Fruit fly (Drosophila melanogaster) whole organism, larva: Measurements from ENCODE around the gene bru3.

Experiments used
- noc ChIP-seq: fragments of 200-800 bp; sonication (Bioruptor generic); optimal IDR thresholded peaks from 3 replicates; lab custom pipeline; 2019; ENCODE audit warnings: missing biosample characterization, mild to moderate bottlenecking, missing genetic modification characterization, moderate library complexity

Gene bru3

DNA sequence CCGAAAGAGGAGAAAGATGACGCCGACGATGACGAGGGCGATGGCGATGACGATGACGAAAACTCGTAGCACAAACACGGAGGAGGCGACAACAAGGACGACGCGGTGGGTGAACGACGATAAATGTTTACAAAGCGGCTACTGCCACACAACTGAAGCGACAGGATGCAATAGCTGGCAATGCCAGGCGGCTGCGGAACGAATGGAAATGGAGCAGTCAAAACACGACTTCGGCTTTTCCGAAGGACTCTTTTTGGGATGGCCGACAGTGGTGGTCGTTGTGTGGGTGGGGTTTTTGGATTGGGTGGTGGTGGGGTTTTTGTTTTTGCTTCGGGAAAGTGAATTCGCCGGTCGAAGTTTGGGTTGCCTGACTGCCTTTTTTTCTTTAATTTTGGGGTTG, at the start of gene bru3:
bru3 (minus strand) TSS at position 143 of the 400 bp plus-strand sequence.
- no peak for TF ChIP-seq noc (tag; lab: Kevin White, UChicago)

DNA sequence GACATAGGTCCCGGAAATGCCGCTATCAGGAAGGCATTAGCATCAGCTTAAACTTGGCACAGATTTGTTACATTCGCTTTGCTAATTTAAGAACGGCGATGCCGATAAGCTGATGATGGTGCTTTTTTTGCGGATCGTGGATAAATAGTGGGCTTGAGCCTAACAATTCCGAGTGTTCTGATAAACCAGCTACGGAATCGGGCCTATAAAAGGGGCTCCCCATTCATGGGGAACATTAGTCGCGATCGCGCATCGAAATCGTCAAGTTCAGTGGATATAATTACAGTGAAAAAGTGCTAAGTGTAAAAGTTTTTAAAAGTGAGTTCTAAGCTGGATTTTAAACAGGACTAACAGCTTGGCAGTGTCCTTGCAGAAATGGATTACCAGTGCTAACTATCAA, 42.6 kb upstream of the bru3 start, which contains the start of gene Hml:
Hml (plus strand) TSS at position 301 of the 400 bp plus-strand sequence.
- no peak for TF ChIP-seq noc (tag; lab: Kevin White, UChicago)

DNA sequence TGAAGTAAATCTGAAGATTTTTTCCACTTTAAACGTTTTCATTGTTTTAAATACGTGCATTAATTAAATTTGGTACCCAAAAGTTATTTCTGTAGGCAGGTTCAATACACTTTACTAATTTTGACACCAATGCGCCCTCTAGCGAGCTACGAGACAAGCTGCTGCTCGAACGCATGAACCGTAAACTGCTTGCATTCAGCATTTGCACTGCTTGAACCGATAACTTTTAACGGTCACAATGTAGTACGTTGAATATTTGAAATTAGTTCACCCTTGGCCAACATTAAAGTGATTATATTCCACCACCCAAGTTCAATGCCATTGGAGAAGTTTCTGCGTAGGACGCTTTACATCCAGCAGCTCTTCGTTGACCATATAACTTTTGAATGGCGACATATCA, 42.1 kb upstream of the bru3 start:
- TF ChIP-seq noc (tag; lab: Kevin White, UChicago) = no peak

DNA sequence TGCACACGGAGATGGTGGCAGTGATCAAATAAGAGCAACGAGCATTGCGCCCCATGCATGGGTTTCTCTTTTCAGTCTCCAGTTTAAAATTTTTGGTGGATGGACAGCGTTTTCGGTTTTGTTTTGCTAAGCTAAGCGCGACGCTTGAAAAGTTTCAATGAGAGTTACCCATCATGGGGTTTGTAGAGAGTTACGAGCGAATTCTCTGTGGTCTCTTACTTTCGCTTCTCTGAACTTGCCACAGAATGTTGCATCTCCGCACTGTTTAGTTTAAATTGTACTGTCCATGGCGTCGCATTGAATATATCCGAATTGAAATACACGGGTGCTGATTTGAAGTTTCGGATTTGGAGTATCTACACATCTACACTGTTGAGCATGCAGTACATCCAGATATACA, 40.2 kb upstream of the bru3 start, which contains the start of gene Tsp68C:
Tsp68C (plus strand) TSS at position 301 of the 400 bp plus-strand sequence.
- no peak for TF ChIP-seq noc (tag; lab: Kevin White, UChicago)

DNA sequence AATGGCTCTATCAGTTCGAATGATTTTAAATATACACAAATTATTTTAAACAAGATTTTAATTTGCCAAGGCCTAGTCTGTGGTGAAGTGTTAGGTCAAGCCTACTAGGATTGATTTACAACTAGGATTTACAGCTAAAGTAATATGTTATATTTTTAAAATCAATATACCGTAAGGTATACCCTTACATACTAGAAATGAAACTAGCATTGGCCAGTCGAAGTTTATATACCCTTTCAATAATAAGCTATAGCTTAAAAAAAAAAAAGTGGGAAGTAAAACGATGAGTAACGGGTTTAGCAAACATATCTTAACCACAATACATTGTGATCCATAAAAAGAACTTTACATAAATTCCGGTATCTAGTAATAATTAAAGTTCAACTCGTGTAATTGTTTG, 39.7 kb upstream of the bru3 start, which contains the start of gene CG8750:
CG8750 (minus strand) TSS at position 101 of the 400 bp plus-strand sequence.
- no peak for TF ChIP-seq noc (tag; lab: Kevin White, UChicago)

dm6 chr3L:13842140-13842539, 38.9 kb upstream of the bru3 start, which contains the start of gene CG8757:
CG8757 (minus strand) TSS chr3L:13842240.
- no peak for TF ChIP-seq noc (tag; lab: Kevin White, UChicago)

dm6 chr3L:13840731-13841130, 37.5 kb upstream of the bru3 start:
- no peak for TF ChIP-seq noc (tag; lab: Kevin White, UChicago)

- TF ChIP-seq noc (tag; lab: Kevin White, UChicago) = no peak
Measured at dm6 chr3L:13837456-13837855, 34.3 kb upstream of the bru3 start, which contains the start of gene CG43184. CG43184 (plus strand) TSS chr3L:13837756.

DNA sequence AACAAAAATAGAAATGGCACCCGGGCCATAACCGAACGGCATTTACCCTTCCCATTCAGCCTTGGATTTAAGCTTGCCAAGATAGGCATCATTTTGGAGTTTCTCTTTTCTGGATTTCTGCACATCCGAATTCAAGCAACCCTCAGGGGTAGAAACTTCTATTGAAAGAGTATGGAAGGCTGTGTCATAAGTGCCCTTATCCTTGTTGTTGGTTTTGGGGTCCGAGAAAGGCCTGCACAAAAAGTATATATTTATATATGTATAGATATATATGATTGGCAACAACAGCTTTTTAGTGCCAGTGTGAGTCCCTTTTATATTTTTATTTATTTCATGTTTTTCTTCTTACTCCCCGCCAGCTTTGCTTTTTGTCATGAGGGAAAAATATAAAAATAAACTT, 40.1 kb downstream of the bru3 start:
- no peak for TF ChIP-seq noc (tag; lab: Kevin White, UChicago)

- no peak for TF ChIP-seq noc (tag; lab: Kevin White, UChicago)
Measured at dm6 chr3L:13762632-13763031, 40.6 kb downstream of the bru3 start.

dm6 chr3L:13738425-13738824, 64.8 kb downstream of the bru3 start:
- TF ChIP-seq noc (tag; lab: Kevin White, UChicago) = no peak

dm6 chr3L:13708872-13709271, 94.3 kb downstream of the bru3 start:
- TF ChIP-seq noc (tag; lab: Kevin White, UChicago) = no peak

DNA sequence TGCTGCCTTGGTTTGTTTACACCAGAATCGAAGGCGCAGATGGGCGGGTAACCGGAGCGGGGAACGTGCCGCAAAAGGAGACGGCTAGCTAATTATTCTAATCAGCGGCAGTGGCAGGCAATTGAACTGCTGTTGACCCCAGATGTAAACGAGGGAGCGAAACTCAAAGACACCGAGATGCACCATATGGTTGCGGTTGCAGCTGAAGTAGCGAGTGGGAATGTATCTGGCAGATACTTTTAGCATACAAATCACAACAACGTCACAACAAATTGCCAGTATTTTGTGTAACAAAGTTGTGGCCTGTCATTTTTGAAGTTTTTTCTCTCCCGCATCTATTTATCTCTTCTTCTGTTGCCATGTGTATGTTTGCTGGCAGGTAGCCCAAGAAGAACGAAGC, 128.5 kb downstream of the bru3 start:
- TF ChIP-seq noc (tag; lab: Kevin White, UChicago) = no peak

- no peak for TF ChIP-seq noc (tag; lab: Kevin White, UChicago)
Measured at dm6 chr3L:13673625-13674024, 129.6 kb downstream of the bru3 start.

DNA sequence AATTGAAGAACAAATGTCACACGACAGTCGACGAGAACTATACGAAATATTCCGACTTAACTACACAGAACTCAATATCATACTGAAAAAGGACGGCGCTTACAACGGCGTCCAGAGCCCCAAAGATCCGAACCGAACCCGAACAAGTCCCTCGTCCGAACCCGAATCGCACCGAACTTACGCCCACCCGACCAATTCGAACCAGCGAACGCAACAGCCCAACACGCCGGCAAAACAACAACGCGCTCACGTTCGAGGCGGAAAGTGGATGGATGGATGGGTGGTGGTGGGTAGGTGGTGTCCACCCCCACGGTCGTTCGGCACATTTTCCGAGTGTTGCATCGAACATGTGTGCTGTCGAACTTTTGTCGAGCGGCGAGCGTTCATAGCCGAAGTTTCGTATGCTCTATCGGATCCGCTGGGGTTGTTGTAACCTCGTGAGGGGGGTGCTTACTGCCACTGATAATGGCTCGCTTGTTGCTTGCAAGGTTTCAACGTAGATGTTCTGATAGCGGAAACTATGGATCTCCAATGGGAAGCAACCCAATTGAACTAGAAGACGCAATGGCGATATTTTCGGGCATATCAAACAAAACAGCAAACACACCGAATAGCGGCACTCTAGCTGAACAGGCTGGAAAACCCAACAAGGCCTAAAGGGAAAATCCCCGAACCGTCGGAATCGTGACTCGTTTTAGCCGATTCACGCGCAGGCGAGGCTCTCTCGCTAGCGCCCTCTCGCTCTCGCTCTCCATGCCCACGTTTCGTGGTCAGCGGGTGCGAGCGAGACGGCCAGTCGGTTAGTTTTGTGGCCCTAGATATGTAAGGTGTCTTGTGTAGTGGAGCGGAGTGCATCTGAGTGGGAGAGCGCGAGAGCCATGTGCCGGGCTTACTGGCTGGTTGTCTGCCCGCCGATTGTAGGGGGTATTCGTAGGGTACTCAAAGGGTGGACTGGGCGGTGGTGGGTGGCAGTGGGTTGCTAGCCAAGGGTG, 136.2 kb downstream of the bru3 start:
- no peak for TF ChIP-seq noc (tag; lab: Kevin White, UChicago)

- no peak for TF ChIP-seq noc (tag; lab: Kevin White, UChicago)
Measured at dm6 chr3L:13662567-13663146, 140.5 kb downstream of the bru3 start.
